Worm (Caenorhabditis elegans): ENCODE measurements around the gene F59H6.15.

DNA sequence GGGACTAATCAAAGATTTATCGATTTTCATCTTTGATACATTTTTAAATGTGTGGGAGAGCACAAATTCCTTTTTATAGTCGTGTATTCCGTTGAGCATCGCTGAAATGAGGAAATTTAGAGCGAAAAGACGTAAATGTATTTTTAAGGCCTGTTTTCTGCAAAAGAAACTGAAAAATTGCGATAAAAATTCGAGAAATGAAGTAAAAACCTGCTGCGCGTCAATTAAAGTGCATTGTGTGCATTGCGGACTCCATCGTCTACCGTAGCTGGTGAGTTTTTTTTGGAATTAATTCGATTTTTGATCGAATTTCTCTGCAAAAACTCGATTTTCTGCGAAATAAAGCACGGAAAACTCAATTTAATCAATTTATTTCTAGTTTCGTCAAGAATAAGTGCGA is 26.5 kb downstream of the F59H6.15 start, which contains the start of gene bath-19:
- TF ChIP-seq lir-3 (tag; optimal IDR thresholded peaks at IDR 0.05; ENCODE audit: poor library complexity) = no peak
- no peak for TF ChIP-seq dsc-1 (tag; optimal IDR thresholded peaks at IDR 0.05)
- no peak for TF ChIP-seq mdl-1 (tag; optimal IDR thresholded peaks at IDR 0.05)
- no peak for TF ChIP-seq nhr-12 (tag; optimal IDR thresholded peaks at IDR 0.05)
- TF ChIP-seq unc-62 (GFP tag; optimal IDR thresholded peaks at IDR 0.05) = no peak
